Worm (Caenorhabditis elegans) whole organism, young adult: ENCODE results near the gene sri-19.

Experiments
- attf-3 ChIP-seq: fragments of 200-800 bp; sonication (Bioruptor generic); conservative IDR thresholded peaks from 2 replicates; pipeline ENCODE4 v1.3.6; 2022; ENCODE audit warnings: missing genetic modification reagents, missing genetic modification characterization, missing compliant biosample characterization
- rec-8 ChIP-seq, 2 experiments: sonication (generic microtip); optimal IDR thresholded peaks; 2 replicates each; lab custom pipeline; 2016; ENCODE audit warnings: mild to moderate bottlenecking in 2 of 2, missing genetic modification characterization in 2 of 2, missing genetic modification reagents in 2 of 2, missing genotype in 2 of 2, missing biosample characterization in 1 of 2, missing compliant biosample characterization in 1 of 2, moderate library complexity in 1 of 2

- no peak for TF ChIP-seq rec-8 (tag; optimal IDR thresholded peaks at IDR 0.05; lab: Kevin White, UChicago)
- no peak for TF ChIP-seq attf-3 (GFP tag; lab: Robert Waterston, UW)
These were observed 6.5 kb downstream of the sri-19 start for ce11 chrIV:10964688-10965087.
